Fruit fly (Drosophila melanogaster) whole organism, pupa: ENCODE measurements around the gene CG11638.

Source experiments
- CG8301 ChIP-seq: fragments of 200-800 bp; sonication (Bioruptor generic); optimal IDR thresholded peaks from 2 replicates; lab custom pipeline; 2018; ENCODE audit warnings: missing biosample characterization, mild to moderate bottlenecking, missing genetic modification characterization
- EcR ChIP-seq: fragments of 200-800 bp; sonication (Bioruptor generic); optimal IDR thresholded peaks from 3 replicates; lab custom pipeline; 2019; ENCODE audit warnings: missing biosample characterization, missing genetic modification characterization, mild to moderate bottlenecking, moderate library complexity, missing genetic modification reagents
- Ets98B ChIP-seq: fragments of 200-800 bp; sonication (Bioruptor generic); IDR thresholded peaks from 2 replicates; pipeline ENCODE4 v1.3.6; 2022; ENCODE audit warnings: missing biosample characterization, missing genetic modification characterization
- Snoo ChIP-seq: fragments of 200-800 bp; sonication (Bioruptor generic); optimal IDR thresholded peaks from 3 replicates; lab custom pipeline; 2017; ENCODE audit warnings: missing biosample characterization, mild to moderate bottlenecking, missing genetic modification characterization, inconsistent platforms

- TF ChIP-seq EcR (GFP tag; lab: Kevin White, UChicago): no peak
- no peak for TF ChIP-seq Ets98B
- no peak for TF ChIP-seq Snoo (tag; lab: Kevin White, UChicago)
- TF ChIP-seq CG8301 (tag; lab: Kevin White, UChicago): no peak
Measured at dm6 chrX:1050617-1051250, 24.2 kb upstream of the CG11638 start.
